Worm (Caenorhabditis elegans): Measurements from ENCODE around the gene nuo-4.

ce11 chrIII:7161055-7161454, 2.4 kb upstream of the nuo-4 start, which contains the start of gene rnp-7:
- TF ChIP-seq dao-5 (tag; optimal IDR thresholded peaks at IDR 0.05): no peak
- TF ChIP-seq W03F9.2 (tag; optimal IDR thresholded peaks at IDR 0.05): no peak
